Fruit fly (Drosophila melanogaster) whole organism, wandering third instar larva: Measurements from ENCODE around the gene GstD3.

Experiments used
- Dfd ChIP-seq: fragments of >200 bp; optimal IDR thresholded peaks from 2 replicates; lab custom pipeline; 2017; ENCODE audit warnings: missing biosample characterization, missing genetic modification characterization
- Hr83 ChIP-seq: fragments of 200-300 bp; sonication (Bioruptor generic); optimal IDR thresholded peaks from 2 replicates; lab custom pipeline; 2016; ENCODE audit warnings: missing biosample characterization, mild to moderate bottlenecking, missing genetic modification characterization, moderate library complexity; ENCODE audit not compliant: poor library complexity, severe bottlenecking
- h ChIP-seq: fragments of 200-800 bp; sonication (Bioruptor generic); optimal IDR thresholded peaks from 3 replicates; lab custom pipeline; 2016; ENCODE audit warnings: missing biosample characterization, mild to moderate bottlenecking, missing genetic modification characterization
- psq ChIP-seq: fragments of 200-800 bp; sonication (Bioruptor generic); optimal IDR thresholded peaks from 3 replicates; lab custom pipeline; 2017; ENCODE audit warnings: missing biosample characterization, mild to moderate bottlenecking, missing genetic modification characterization, moderate library complexity
- sage ChIP-seq: fragments of 200-800 bp; sonication (Bioruptor generic); optimal IDR thresholded peaks from 2 replicates; lab custom pipeline; 2016; ENCODE audit warnings: missing biosample characterization, mild to moderate bottlenecking, missing genetic modification characterization
- usp ChIP-seq: fragments of >200 bp; optimal IDR thresholded peaks from 2 replicates; lab custom pipeline; 2017; ENCODE audit warnings: missing biosample characterization, missing genetic modification characterization

DNA sequence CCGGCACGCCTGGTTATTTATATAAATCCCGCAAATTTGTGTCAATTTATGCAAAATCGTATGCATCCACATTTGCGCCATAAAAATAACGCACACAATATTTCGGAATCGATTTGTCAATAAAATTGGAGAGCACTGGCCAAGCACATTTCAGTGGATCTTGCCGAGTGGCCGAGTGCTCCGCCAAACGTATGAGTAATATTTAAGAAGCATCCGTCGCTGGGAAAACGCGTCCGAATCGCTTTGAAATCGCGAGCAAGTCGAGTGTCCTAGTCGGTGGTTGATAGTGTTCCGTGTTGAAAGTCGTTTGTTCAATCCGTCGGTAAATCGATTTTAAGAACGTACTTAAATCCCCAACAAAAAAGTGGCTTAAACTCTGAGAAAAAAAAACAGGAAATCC, 14.1 kb downstream of the GstD3 start, which contains the start of gene CG33098:
- no peak for TF ChIP-seq sage (GFP tag; lab: Kevin White, UChicago)
- TF ChIP-seq Dfd (GFP tag; lab: Kevin White, UChicago) = no peak
- TF ChIP-seq Hr83 (GFP tag; lab: Kevin White, UChicago) = no peak
- no peak for TF ChIP-seq usp
- no peak for TF ChIP-seq psq (GFP tag; lab: Kevin White, UChicago)
- no peak for TF ChIP-seq h (GFP tag; lab: Kevin White, UChicago)
